Fruit fly (Drosophila melanogaster): ENCODE measurements around the gene CG14247.

The CG14247 gene

dm6 chr3R:26700125-26700524 lies 37.3 kb upstream of the CG14247 start (continued):
- no peak for TF ChIP-seq CG17802 (tag; optimal IDR thresholded peaks at IDR 0.05)
- TF ChIP-seq CG11504 (tag; optimal IDR thresholded peaks at IDR 0.05), result peak; percentile 16
- no peak for TF ChIP-seq Dref (GFP tag; IDR thresholded peaks at IDR 0.05)
- no peak for TF ChIP-seq CG7556 (GFP tag; optimal IDR thresholded peaks at IDR 0.05)
- TF ChIP-seq Adf1 (GFP tag; IDR thresholded peaks at IDR 0.05), result no peak
- TF ChIP-seq caup (GFP tag; optimal IDR thresholded peaks at IDR 0.05; ENCODE audit: severe bottlenecking), result no peak
- TF ChIP-seq hbn (GFP tag; IDR thresholded peaks at IDR 0.05; ENCODE audit: partially characterized antibody), result no peak
- no peak for TF ChIP-seq tna (GFP tag; IDR thresholded peaks at IDR 0.05; ENCODE audit: partially characterized antibody)
- TF ChIP-seq NK7.1 (GFP tag; optimal IDR thresholded peaks at IDR 0.05), result no peak
- no peak for TF ChIP-seq disco-r (GFP tag; optimal IDR thresholded peaks at IDR 0.05)
- no peak for TF ChIP-seq pum (GFP tag; optimal IDR thresholded peaks at IDR 0.05)
- no peak for TF ChIP-seq ab (GFP tag; optimal IDR thresholded peaks at IDR 0.05)
- no peak for TF ChIP-seq CG15269 (tag; optimal IDR thresholded peaks at IDR 0.05)
- no peak for TF ChIP-seq CG18011 (GFP tag; optimal IDR thresholded peaks at IDR 0.05)
- no peak for TF ChIP-seq CG10321 (GFP tag; IDR thresholded peaks at IDR 0.05)
- peak; percentile 34 for TF ChIP-seq dmrt99B (tag; optimal IDR thresholded peaks at IDR 0.05)
- no peak for TF ChIP-seq Abd-B (GFP tag; optimal IDR thresholded peaks at IDR 0.05)
- TF ChIP-seq HLHmδ (GFP tag; optimal IDR thresholded peaks at IDR 0.05), result no peak
- no peak for TF ChIP-seq CG31441 (GFP tag; IDR thresholded peaks at IDR 0.05)
- no peak for TF ChIP-seq Hr39 (optimal IDR thresholded peaks at IDR 0.05)
- no peak for TF ChIP-seq gce (GFP tag; IDR thresholded peaks at IDR 0.05)
- TF ChIP-seq zfh2 (GFP tag; optimal IDR thresholded peaks at IDR 0.05), result no peak
- TF ChIP-seq Doc3 (GFP tag; IDR thresholded peaks at IDR 0.05; ENCODE audit: partially characterized antibody), result no peak
- no peak for TF ChIP-seq CG2202 (tag; optimal IDR thresholded peaks at IDR 0.05)
- TF ChIP-seq scrt (GFP tag; optimal IDR thresholded peaks at IDR 0.05), result no peak
- TF ChIP-seq Hmr (GFP tag; optimal IDR thresholded peaks at IDR 0.05), result peak; percentile 0
- TF ChIP-seq Tbp (GFP tag; optimal IDR thresholded peaks at IDR 0.05), result no peak
- TF ChIP-seq CG12391 (tag; optimal IDR thresholded peaks at IDR 0.05), result no peak
- no peak for TF ChIP-seq CG6683 (GFP tag; optimal IDR thresholded peaks at IDR 0.05)
- TF ChIP-seq ci (GFP tag; IDR thresholded peaks at IDR 0.05), result 0 out of 3 replicates have a peak, but pooled peaks have one; percentile 18
- no peak for TF ChIP-seq CG3995 (GFP tag; optimal IDR thresholded peaks at IDR 0.05)
- TF ChIP-seq Hr51 (GFP tag; optimal IDR thresholded peaks at IDR 0.05), result peak in 1 of 2 experiments; percentile 15
- TF ChIP-seq CG17328 (GFP tag; IDR thresholded peaks at IDR 0.05), result peak; percentile 25; the same call in 1 of the 2 replicates
- TF ChIP-seq HmgZ (tag; optimal IDR thresholded peaks at IDR 0.05), result no peak
- TF ChIP-seq CG13424 (tag; optimal IDR thresholded peaks at IDR 0.05), result no peak
- no peak for TF ChIP-seq CG9727 (GFP tag; optimal IDR thresholded peaks at IDR 0.05)
- 0 out of 3 replicates have a peak, but pooled peaks have one; percentile 34 for TF ChIP-seq ken (GFP tag; IDR thresholded peaks at IDR 0.05)
- peak; percentile 59 for TF ChIP-seq lab (GFP tag; optimal IDR thresholded peaks at IDR 0.05)
- TF ChIP-seq CG12219 (GFP tag; optimal IDR thresholded peaks at IDR 0.05), result no peak
- no peak for TF ChIP-seq sd (tag; optimal IDR thresholded peaks at IDR 0.05)
- TF ChIP-seq CG10979 (tag; optimal IDR thresholded peaks at IDR 0.05), result no peak
- no peak for TF ChIP-seq CG2199 (GFP tag; IDR thresholded peaks at IDR 0.05)
- TF ChIP-seq fd102C (GFP tag; optimal IDR thresholded peaks at IDR 0.05), result no peak
- TF ChIP-seq slp2 (GFP tag; optimal IDR thresholded peaks at IDR 0.05), result no peak
- TF ChIP-seq Ets97D (GFP tag; optimal IDR thresholded peaks at IDR 0.05), result no peak
- TF ChIP-seq nau (GFP tag; optimal IDR thresholded peaks at IDR 0.05), result no peak
- TF ChIP-seq zen2 (GFP tag; IDR thresholded peaks at IDR 0.05; ENCODE audit: partially characterized antibody), result no peak
- TF ChIP-seq CG17829 (tag; optimal IDR thresholded peaks at IDR 0.05), result no peak
- no peak for TF ChIP-seq gro (GFP tag; optimal IDR thresholded peaks at IDR 0.05)
- no peak for TF ChIP-seq tup (GFP tag; optimal IDR thresholded peaks at IDR 0.05)

Data from whole organism, embryonic.